Fruit fly (Drosophila melanogaster) whole organism, embryonic: ENCODE measurements around the gene chrb.

Source experiments
- Asciz ChIP-seq: fragments of 200-800 bp; sonication (Bioruptor generic); optimal IDR thresholded peaks from 2 replicates; lab custom pipeline; 2017; ENCODE audit warnings: missing biosample characterization, mild to moderate bottlenecking, missing genetic modification characterization, missing genetic modification reagents
- Atf6 ChIP-seq: fragments of 200-800 bp; sonication (Bioruptor generic); IDR thresholded peaks from 2 replicates; pipeline ENCODE4 v1.3.6; 2022; ENCODE audit warnings: missing biosample characterization, missing genetic modification characterization
- Awh ChIP-seq: fragments of 200-800 bp; sonication (Bioruptor generic); IDR thresholded peaks from 2 replicates; pipeline ENCODE4, ENCODE4 v1.3.6; 2022; ENCODE audit warnings: missing biosample characterization, missing genetic modification characterization
- CG10543 ChIP-seq: fragments of 200-800 bp; sonication (Bioruptor generic); optimal IDR thresholded peaks from 3 replicates; lab custom pipeline; 2017; ENCODE audit warnings: missing biosample characterization, mild to moderate bottlenecking, missing genetic modification characterization, moderate library complexity
- CG10979 ChIP-seq: fragments of 200-800 bp; sonication (Bioruptor generic); optimal IDR thresholded peaks from 2 replicates; lab custom pipeline; 2018; ENCODE audit warnings: missing biosample characterization, mild to moderate bottlenecking, missing genetic modification characterization, moderate library complexity
- CG13894 ChIP-seq: fragments of 200-800 bp; sonication (Bioruptor generic); optimal IDR thresholded peaks from 3 replicates; lab custom pipeline; 2018; ENCODE audit warnings: missing biosample characterization, mild to moderate bottlenecking, missing genetic modification characterization, moderate library complexity
- CG15011 ChIP-seq: fragments of 200-800 bp; sonication (Bioruptor generic); optimal IDR thresholded peaks from 3 replicates; lab custom pipeline; 2018; ENCODE audit warnings: missing biosample characterization, mild to moderate bottlenecking, missing genetic modification characterization
- CG15073 ChIP-seq: fragments of 200-800 bp; sonication (Bioruptor generic); optimal IDR thresholded peaks from 2 replicates; lab custom pipeline; 2016; ENCODE audit warnings: missing biosample characterization, missing genetic modification characterization
- CG1647 ChIP-seq: fragments of 200-800 bp; sonication (Bioruptor generic); optimal IDR thresholded peaks from 3 replicates; lab custom pipeline; 2016; ENCODE audit warnings: missing biosample characterization, missing genetic modification characterization
- CG16813 ChIP-seq: fragments of 200-800 bp; sonication (Bioruptor generic); IDR thresholded peaks from 3 replicates; pipeline ENCODE4 v1.3.6; 2022; ENCODE audit warnings: missing biosample characterization, missing genetic modification characterization; ENCODE audit not compliant: partially characterized antibody
- CG17328 ChIP-seq: fragments of 200-800 bp; sonication (Bioruptor generic); IDR thresholded peaks from 2 replicates; pipeline ENCODE4 v1.3.6; 2022; ENCODE audit warnings: missing biosample characterization, missing genetic modification characterization
- CG31224 ChIP-seq: fragments of 200-800 bp; sonication (Bioruptor generic); IDR thresholded peaks from 2 replicates; pipeline ENCODE4 v1.3.6; 2022; ENCODE audit warnings: missing biosample characterization, missing genetic modification characterization
- CG31388 ChIP-seq: fragments of 200-800 bp; sonication (Bioruptor generic); optimal IDR thresholded peaks from 2 replicates; lab custom pipeline; 2016; ENCODE audit warnings: missing biosample characterization, missing genetic modification characterization
- CG34422 ChIP-seq: fragments of 200-800 bp; sonication (Bioruptor generic); IDR thresholded peaks from 3 replicates; pipeline ENCODE4 v1.3.6; 2022; ENCODE audit warnings: missing biosample characterization, missing genetic modification characterization
- CG4360 ChIP-seq: fragments of 200-800 bp; sonication (Bioruptor generic); IDR thresholded peaks from 2 replicates; pipeline ENCODE4 v1.3.6; 2022; ENCODE audit warnings: missing biosample characterization, missing genetic modification characterization
- CG5953 ChIP-seq: fragments of 200-800 bp; sonication (Bioruptor generic); IDR thresholded peaks from 2 replicates; pipeline ENCODE4 v1.3.6; 2022; ENCODE audit warnings: missing biosample characterization, missing genetic modification characterization
- CG7839 ChIP-seq: fragments of 200-800 bp; sonication (Bioruptor generic); optimal IDR thresholded peaks from 3 replicates; lab custom pipeline; 2018; ENCODE audit warnings: missing biosample characterization, mild to moderate bottlenecking, missing genetic modification characterization, moderate library complexity
- CG8359 ChIP-seq: fragments of 200-800 bp; sonication (Bioruptor generic); optimal IDR thresholded peaks from 2 replicates; lab custom pipeline; 2017; ENCODE audit warnings: missing biosample characterization, mild to moderate bottlenecking, missing genetic modification characterization, borderline replicate concordance
- CG9727 ChIP-seq: fragments of 200-800 bp; sonication (Bioruptor generic); optimal IDR thresholded peaks from 3 replicates; lab custom pipeline; 2017; ENCODE audit warnings: missing biosample characterization, mild to moderate bottlenecking, missing genetic modification characterization
- Deaf1 ChIP-seq: fragments of 200-800 bp; optimal IDR thresholded peaks from 3 replicates; lab custom pipeline; 2019; ENCODE audit warnings: missing biosample characterization, mild to moderate bottlenecking, missing genetic modification characterization, moderate library complexity
- Dip3 ChIP-seq: fragments of 200-800 bp; sonication (Bioruptor generic); optimal IDR thresholded peaks from 3 replicates; lab custom pipeline; 2016; ENCODE audit warnings: missing biosample characterization, missing genetic modification characterization
- Dref ChIP-seq: fragments of 200-800 bp; sonication (Bioruptor generic); IDR thresholded peaks from 2 replicates; pipeline ENCODE4 v1.3.6; 2022; ENCODE audit warnings: missing biosample characterization, missing genetic modification characterization
- Ets97D ChIP-seq: fragments of 200-800 bp; sonication (Bioruptor generic); optimal IDR thresholded peaks from 3 replicates; lab custom pipeline; 2016; ENCODE audit warnings: missing biosample characterization, missing genetic modification characterization
- Gsc ChIP-seq: fragments of 200-800 bp; sonication (Bioruptor generic); IDR thresholded peaks from 2 replicates; pipeline ENCODE4 v1.3.6; 2022; ENCODE audit warnings: missing biosample characterization, missing genetic modification characterization
- Gug ChIP-seq: fragments of 200-800 bp; sonication (Bioruptor generic); IDR thresholded peaks from 4 replicates; pipeline ENCODE4 v1.3.6; 2022; ENCODE audit warnings: missing biosample characterization, missing genetic modification characterization
- Hr3 ChIP-seq: fragments of 200-800 bp; sonication (Bioruptor generic); optimal IDR thresholded peaks from 3 replicates; lab custom pipeline; 2016; ENCODE audit warnings: missing biosample characterization, missing genetic modification characterization
- Lpt ChIP-seq: fragments of >200 bp; optimal IDR thresholded peaks from 2 replicates; lab custom pipeline; 2018; ENCODE audit warnings: missing biosample characterization, missing genetic modification characterization
- Med ChIP-seq: fragments of 200-800 bp; sonication (Bioruptor generic); peaks from one replicate; lab custom pipeline; 2016; ENCODE audit warnings: missing biosample characterization, missing genetic modification characterization, mild to moderate bottlenecking, inconsistent platforms, moderate library complexity
- Rfx ChIP-seq: fragments of 200-800 bp; sonication (Bioruptor generic); IDR thresholded peaks from 2 replicates; pipeline ENCODE4 v1.3.6; 2022; ENCODE audit warnings: missing biosample characterization, missing genetic modification characterization
- bigmax ChIP-seq: fragments of 200-800 bp; sonication (Bioruptor generic); optimal IDR thresholded peaks from 2 replicates; lab custom pipeline; 2018; ENCODE audit warnings: missing biosample characterization, mild to moderate bottlenecking, missing genetic modification characterization
- caup ChIP-seq: fragments of 200-800 bp; sonication (Bioruptor generic); optimal IDR thresholded peaks from 3 replicates; lab custom pipeline; 2017; ENCODE audit warnings: missing biosample characterization, mild to moderate bottlenecking, missing genetic modification characterization, moderate library complexity; ENCODE audit not compliant: severe bottlenecking
- ci ChIP-seq: fragments of 200-800 bp; sonication (Bioruptor generic); IDR thresholded peaks from 3 replicates; pipeline ENCODE4 v1.3.6; 2022; ENCODE audit warnings: missing biosample characterization, missing genetic modification characterization
- cwo ChIP-seq: fragments of 200-800 bp; sonication (Bioruptor generic); optimal IDR thresholded peaks from 3 replicates; lab custom pipeline; 2017; ENCODE audit warnings: missing biosample characterization, missing genetic modification characterization, mild to moderate bottlenecking, moderate library complexity, missing genetic modification reagents
- dmrt11E ChIP-seq: fragments of 200-800 bp; sonication (Bioruptor generic); optimal IDR thresholded peaks from 3 replicates; lab custom pipeline; 2018; ENCODE audit warnings: missing biosample characterization, mild to moderate bottlenecking, missing genetic modification characterization, moderate library complexity
- grn ChIP-seq: fragments of 200-800 bp; sonication (Bioruptor generic); optimal IDR thresholded peaks from 3 replicates; lab custom pipeline; 2017; ENCODE audit warnings: missing biosample characterization, missing genetic modification characterization
- gsb-n ChIP-seq: fragments of 200-800 bp; sonication (Bioruptor generic); optimal IDR thresholded peaks from 3 replicates; lab custom pipeline; 2018; ENCODE audit warnings: missing biosample characterization, mild to moderate bottlenecking, missing genetic modification characterization
- hth ChIP-seq: fragments of >200 bp; optimal IDR thresholded peaks from 2 replicates; lab custom pipeline; 2017; ENCODE audit warnings: inconsistent platforms
- ken ChIP-seq: fragments of 200-800 bp; sonication (Bioruptor generic); IDR thresholded peaks from 3 replicates; pipeline ENCODE4 v1.3.6; 2022; ENCODE audit warnings: missing biosample characterization, missing genetic modification characterization
- lab ChIP-seq: fragments of 200-800 bp; sonication (Bioruptor generic); optimal IDR thresholded peaks from 3 replicates; lab custom pipeline; 2017; ENCODE audit warnings: missing biosample characterization, missing genetic modification characterization, mild to moderate bottlenecking, moderate library complexity, missing genetic modification reagents
- luna ChIP-seq: fragments of 200-800 bp; sonication (Bioruptor generic); optimal IDR thresholded peaks from 2 replicates; lab custom pipeline; 2016; ENCODE audit warnings: missing biosample characterization, missing genetic modification characterization
- peb ChIP-seq: fragments of 200-800 bp; sonication (Bioruptor generic); IDR thresholded peaks from 2 replicates; pipeline ENCODE4 v1.3.6; 2022; ENCODE audit warnings: missing biosample characterization, missing genetic modification characterization
- repo ChIP-seq: fragments of 200-800 bp; sonication (Bioruptor generic); optimal IDR thresholded peaks from 2 replicates; lab custom pipeline; 2016; ENCODE audit warnings: missing biosample characterization, missing genetic modification characterization
- sd ChIP-seq: fragments of 200-800 bp; sonication (Bioruptor generic); optimal IDR thresholded peaks from 3 replicates; lab custom pipeline; 2018; ENCODE audit warnings: missing biosample characterization, mild to moderate bottlenecking, missing genetic modification characterization, moderate library complexity
- sens-2 ChIP-seq: fragments of 200-800 bp; sonication (Bioruptor generic); IDR thresholded peaks from 2 replicates; pipeline ENCODE4 v1.3.6; 2022; ENCODE audit warnings: missing biosample characterization, missing genetic modification characterization
- shn ChIP-seq: fragments of 200-800 bp; sonication (Bioruptor generic); optimal IDR thresholded peaks from 3 replicates; lab custom pipeline; 2016; ENCODE audit warnings: missing biosample characterization, missing genetic modification characterization
- sima ChIP-seq: fragments of 200-800 bp; sonication (Bioruptor generic); optimal IDR thresholded peaks from 2 replicates; lab custom pipeline; 2016; ENCODE audit warnings: missing biosample characterization, missing genetic modification characterization
- so ChIP-seq: fragments of 200-800 bp; sonication (Bioruptor generic); IDR thresholded peaks from 3 replicates; pipeline ENCODE4 v1.3.6; 2022; ENCODE audit warnings: missing biosample characterization, missing genetic modification characterization
- stc ChIP-seq: fragments of 200-800 bp; sonication (Bioruptor generic); IDR thresholded peaks from 2 replicates; pipeline ENCODE4 v1.3.6; 2022; ENCODE audit warnings: missing biosample characterization, missing genetic modification characterization
- stwl ChIP-seq: fragments of 200-800 bp; sonication (Bioruptor generic); optimal IDR thresholded peaks from 3 replicates; lab custom pipeline; 2018; ENCODE audit warnings: missing biosample characterization, mild to moderate bottlenecking, missing genetic modification characterization, moderate library complexity
- ttk ChIP-seq: fragments of 200-800 bp; sonication (Bioruptor generic); IDR thresholded peaks from 2 replicates; pipeline ENCODE4 v2.1.2; 2022; ENCODE audit warnings: missing biosample characterization, missing genetic modification characterization
- twi ChIP-seq: fragments of 200-800 bp; optimal IDR thresholded peaks from 2 replicates; lab custom pipeline; 2019; ENCODE audit warnings: missing biosample characterization, mild to moderate bottlenecking, missing genetic modification characterization, moderate library complexity
- vnd ChIP-seq: fragments of 200-800 bp; sonication (Bioruptor generic); IDR thresholded peaks from 3 replicates; pipeline ENCODE4 v1.3.6; 2022; ENCODE audit warnings: missing biosample characterization, missing genetic modification characterization; ENCODE audit not compliant: partially characterized antibody
- z ChIP-seq: fragments of 200-800 bp; sonication (Bioruptor generic); IDR thresholded peaks from 3 replicates; pipeline ENCODE4 v1.3.6; 2022; ENCODE audit warnings: missing biosample characterization, missing genetic modification characterization

The chrb gene

dm6 chr3L:11530370-11530769, 43.0 kb downstream of the chrb start (continued):
- TF ChIP-seq bigmax (GFP tag; lab: Kevin White, UChicago) (no peak), lab (GFP tag; lab: Kevin White, UChicago) (peak; percentile 37), CG17328 (no peak), CG15011 (GFP tag; lab: Kevin White, UChicago) (no peak), Atf6 (no peak), repo (GFP tag; lab: Kevin White, UChicago) (no peak), sens-2 (no peak), CG9727 (GFP tag; lab: Kevin White, UChicago) (no peak), CG16813 (no peak), Ets97D (GFP tag; lab: Kevin White, UChicago) (no peak), CG13894 (tag; lab: Kevin White, UChicago) (peak; percentile 15), Lpt (GFP tag; lab: Kevin White, UChicago) (no peak), ci (GFP tag; lab: Robert Waterston, UW) (no peak), CG7839 (tag; lab: Kevin White, UChicago) (no peak), grn (peak; percentile 90), CG34422 (no peak), vnd (GFP tag; lab: Robert Waterston, UW) (no peak), gsb-n (no peak), twi (tag; lab: Kevin White, UChicago) (peak; percentile 62), CG5953 (GFP tag; lab: Robert Waterston, UW) (no peak), CG15073 (GFP tag; lab: Kevin White, UChicago) (no peak), luna (GFP tag; lab: Kevin White, UChicago) (no peak), Deaf1 (tag; lab: Kevin White, UChicago) (peak; percentile 31), Dref (no peak), CG10979 (tag; lab: Kevin White, UChicago) (no peak), sima (GFP tag; lab: Kevin White, UChicago) (no peak), CG4360 (GFP tag; lab: Robert Waterston, UW) (no peak), Med (peak; percentile 60), cwo (peak; percentile 30), Asciz (GFP tag; lab: Kevin White, UChicago) (no peak), Gug (no peak), CG1647 (GFP tag; lab: Kevin White, UChicago) (no peak), z (GFP tag; lab: Robert Waterston, UW) (no peak), stwl (no peak), shn (GFP tag; lab: Kevin White, UChicago) (no peak), hth (no peak), so (peak; percentile 7; the same call in 1 of the 3 replicates), CG10543 (GFP tag; lab: Kevin White, UChicago) (peak; percentile 39), sd (tag; lab: Kevin White, UChicago) (no peak), Awh (0 out of 2 replicates have a peak, but pooled peaks have one; percentile 18), ken (GFP tag; lab: Robert Waterston, UW) (no peak), CG31224 (no peak), CG31388 (GFP tag; lab: Kevin White, UChicago) (no peak), ttk (GFP tag; lab: Robert Waterston, UW) (no peak), Hr3 (GFP tag; lab: Kevin White, UChicago) (no peak), peb (no peak), CG8359 (no peak), Gsc (GFP tag; lab: Robert Waterston, UW) (no peak), Rfx (no peak), stc (GFP tag; lab: Robert Waterston, UW) (no peak), Dip3 (GFP tag; lab: Kevin White, UChicago) (no peak), dmrt11E (tag; lab: Kevin White, UChicago) (no peak), caup (GFP tag; lab: Kevin White, UChicago) (peak; percentile 27)
